Fruit fly (Drosophila melanogaster) whole organism, embryonic: ENCODE measurements around the gene Cyp4d14.

Source experiments
- B-H2 ChIP-seq: fragments of 200-800 bp; sonication (Bioruptor generic); optimal IDR thresholded peaks from 2 replicates; lab custom pipeline; 2018; ENCODE audit warnings: missing biosample characterization, mild to moderate bottlenecking, missing genetic modification characterization
- Bdp1 ChIP-seq: fragments of 200-800 bp; sonication (Bioruptor generic); optimal IDR thresholded peaks from 3 replicates; lab custom pipeline; 2016; ENCODE audit warnings: missing biosample characterization, missing genetic modification characterization
- Bteb2 ChIP-seq: fragments of 200-800 bp; sonication (Bioruptor generic); optimal IDR thresholded peaks from 2 replicates; lab custom pipeline; 2016; ENCODE audit warnings: missing biosample characterization, missing genetic modification characterization
- CG10209 ChIP-seq: fragments of 200-800 bp; sonication (Bioruptor generic); optimal IDR thresholded peaks from 3 replicates; lab custom pipeline; 2017; ENCODE audit warnings: missing biosample characterization, mild to moderate bottlenecking, missing genetic modification characterization, missing genetic modification reagents
- CG10267 ChIP-seq: fragments of 200-800 bp; sonication (Bioruptor generic); optimal IDR thresholded peaks from 2 replicates; lab custom pipeline; 2018; ENCODE audit warnings: missing biosample characterization, mild to moderate bottlenecking, missing genetic modification characterization, moderate library complexity
- CG11695 ChIP-seq: fragments of 200-800 bp; sonication (Bioruptor generic); IDR thresholded peaks from 3 replicates; pipeline ENCODE4 v1.3.6; 2022; ENCODE audit warnings: missing biosample characterization, missing genetic modification characterization
- CG12155 ChIP-seq: fragments of 200-800 bp; sonication (Bioruptor generic); optimal IDR thresholded peaks from 3 replicates; lab custom pipeline; 2016; ENCODE audit warnings: missing biosample characterization, missing genetic modification characterization
- CG12236 ChIP-seq: fragments of 200-800 bp; sonication (Bioruptor generic); optimal IDR thresholded peaks from 2 replicates; lab custom pipeline; 2016; ENCODE audit warnings: missing biosample characterization, missing genetic modification characterization
- CG12299 ChIP-seq: fragments of 200-800 bp; sonication (Bioruptor generic); optimal IDR thresholded peaks from 2 replicates; lab custom pipeline; 2018; ENCODE audit warnings: missing biosample characterization, mild to moderate bottlenecking, missing genetic modification characterization
- CG12942 ChIP-seq: fragments of 200-800 bp; sonication (Bioruptor generic); optimal IDR thresholded peaks from 3 replicates; lab custom pipeline; 2016; ENCODE audit warnings: missing biosample characterization, missing genetic modification characterization
- CG13287 ChIP-seq: fragments of 200-800 bp; sonication (Bioruptor generic); IDR thresholded peaks from 2 replicates; pipeline ENCODE4 v1.3.6; 2022; ENCODE audit warnings: missing biosample characterization, missing genetic modification characterization; ENCODE audit not compliant: partially characterized antibody
- CG14710 ChIP-seq: fragments of 200-800 bp; sonication (Bioruptor generic); optimal IDR thresholded peaks from 3 replicates; lab custom pipeline; 2019; ENCODE audit warnings: missing biosample characterization, mild to moderate bottlenecking, missing genetic modification characterization, moderate library complexity
- CG32772 ChIP-seq: fragments of 200-800 bp; sonication (Bioruptor generic); IDR thresholded peaks from 2 replicates; pipeline ENCODE4 v1.3.6; 2022; ENCODE audit warnings: missing biosample characterization, missing genetic modification characterization
- CG33213 ChIP-seq: fragments of 200-800 bp; sonication (Bioruptor generic); optimal IDR thresholded peaks from 3 replicates; lab custom pipeline; 2016; ENCODE audit warnings: missing biosample characterization, missing genetic modification characterization
- CG42726 ChIP-seq: fragments of 200-800 bp; sonication (Bioruptor generic); IDR thresholded peaks from 2 replicates; pipeline ENCODE4 v1.3.6; 2022; ENCODE audit warnings: missing biosample characterization, missing genetic modification characterization; ENCODE audit not compliant: partially characterized antibody
- CG4707 ChIP-seq: fragments of 200-800 bp; sonication (Bioruptor generic); optimal IDR thresholded peaks from 2 replicates; lab custom pipeline; 2018; ENCODE audit warnings: missing biosample characterization, mild to moderate bottlenecking, missing genetic modification characterization, moderate library complexity
- CG7786 ChIP-seq: fragments of 200-800 bp; sonication (Bioruptor generic); optimal IDR thresholded peaks from 2 replicates; lab custom pipeline; 2016; ENCODE audit warnings: missing biosample characterization, missing genetic modification characterization
- CG8290 ChIP-seq, 3 experiments: fragments of 200-800 bp; sonication (Bioruptor generic); optimal IDR thresholded peaks; 2 replicates each; lab custom pipeline; 2016 to 2019; ENCODE audit warnings: missing biosample characterization in 3 of 3, missing genetic modification characterization in 3 of 3, mild to moderate bottlenecking in 2 of 3, moderate library complexity in 1 of 3
- CG8944 ChIP-seq: fragments of 200-800 bp; sonication (Bioruptor generic); optimal IDR thresholded peaks from 3 replicates; lab custom pipeline; 2016; ENCODE audit warnings: missing biosample characterization, missing genetic modification characterization
- Dbx ChIP-seq: fragments of 200-800 bp; sonication (Bioruptor generic); IDR thresholded peaks from 3 replicates; pipeline ENCODE4 v1.3.6; 2022; ENCODE audit warnings: missing biosample characterization, missing genetic modification characterization
- Dp ChIP-seq: fragments of 200-800 bp; sonication (Bioruptor generic); optimal IDR thresholded peaks from 2 replicates; lab custom pipeline; 2018; ENCODE audit warnings: missing biosample characterization, mild to moderate bottlenecking, missing genetic modification characterization, moderate library complexity
- HHEX ChIP-seq: fragments of 200-800 bp; sonication (Bioruptor generic); optimal IDR thresholded peaks from 3 replicates; lab custom pipeline; 2017; ENCODE audit warnings: missing biosample characterization, mild to moderate bottlenecking, missing genetic modification characterization, missing genetic modification reagents
- Hand ChIP-seq: fragments of 200-800 bp; sonication (Bioruptor generic); optimal IDR thresholded peaks from 2 replicates; lab custom pipeline; 2017; ENCODE audit warnings: mild to moderate bottlenecking, missing biosample characterization, missing genetic modification reagents, missing genetic modification characterization
- HmgD ChIP-seq: fragments of 200-800 bp; sonication (Bioruptor generic); optimal IDR thresholded peaks from 3 replicates; lab custom pipeline; 2016; ENCODE audit warnings: missing biosample characterization, missing genetic modification characterization
- Lpt ChIP-seq: fragments of >200 bp; optimal IDR thresholded peaks from 2 replicates; lab custom pipeline; 2018; ENCODE audit warnings: missing biosample characterization, missing genetic modification characterization
- Max ChIP-seq: fragments of 200-800 bp; sonication (Bioruptor generic); optimal IDR thresholded peaks from 2 replicates; lab custom pipeline; 2016; ENCODE audit warnings: missing biosample characterization, mild to moderate bottlenecking, missing genetic modification characterization
- NC2β ChIP-seq: fragments of 200-800 bp; sonication (Bioruptor generic); optimal IDR thresholded peaks from 2 replicates; lab custom pipeline; 2016; ENCODE audit warnings: missing biosample characterization, missing genetic modification characterization
- NfI ChIP-seq: fragments of 200-800 bp; sonication (Bioruptor generic); optimal IDR thresholded peaks from 3 replicates; lab custom pipeline; 2018; ENCODE audit warnings: missing biosample characterization, mild to moderate bottlenecking, missing genetic modification characterization, moderate library complexity
- Optix ChIP-seq: fragments of 200-800 bp; sonication (Bioruptor generic); IDR thresholded peaks from 3 replicates; pipeline ENCODE4 v1.3.6; 2022; ENCODE audit warnings: missing biosample characterization, missing genetic modification characterization
- Tbp ChIP-seq: fragments of >200 bp; optimal IDR thresholded peaks from 2 replicates; lab custom pipeline; 2018; ENCODE audit warnings: missing biosample characterization, missing genetic modification characterization
- al ChIP-seq: fragments of 200-800 bp; sonication (Bioruptor generic); IDR thresholded peaks from 2 replicates; pipeline ENCODE4 v1.3.6; 2022; ENCODE audit warnings: missing biosample characterization, missing genetic modification characterization
- ara ChIP-seq: fragments of 200-800 bp; sonication (Bioruptor generic); IDR thresholded peaks from 2 replicates; pipeline ENCODE4 v1.3.6; 2022; ENCODE audit warnings: missing biosample characterization, missing genetic modification characterization
- ash1 ChIP-seq: fragments of 200-800 bp; sonication (Bioruptor generic); optimal IDR thresholded peaks from 2 replicates; lab custom pipeline; 2018; ENCODE audit warnings: missing biosample characterization, mild to moderate bottlenecking, missing genetic modification characterization
- bsh ChIP-seq, 2 experiments: fragments of 200-800 bp; sonication (Bioruptor generic); optimal IDR thresholded peaks; 2 replicates each; lab custom pipeline; 2017 to 2018; ENCODE audit warnings: mild to moderate bottlenecking in 2 of 2, missing biosample characterization in 2 of 2, missing genetic modification characterization in 2 of 2, moderate library complexity in 1 of 2
- exex ChIP-seq: fragments of 200-800 bp; sonication (Bioruptor generic); optimal IDR thresholded peaks from 4 replicates; lab custom pipeline; 2018; ENCODE audit warnings: missing biosample characterization, mild to moderate bottlenecking, missing genetic modification characterization, moderate library complexity
- fd102C ChIP-seq: fragments of 200-800 bp; sonication (Bioruptor generic); optimal IDR thresholded peaks from 2 replicates; lab custom pipeline; 2018; ENCODE audit warnings: missing biosample characterization, mild to moderate bottlenecking, missing genetic modification characterization, moderate library complexity
- fd64A ChIP-seq: fragments of 200-800 bp; sonication (Bioruptor generic); optimal IDR thresholded peaks from 3 replicates; lab custom pipeline; 2018; ENCODE audit warnings: missing biosample characterization, mild to moderate bottlenecking, missing genetic modification characterization
- gfzf ChIP-seq: fragments of 200-800 bp; sonication (Bioruptor generic); optimal IDR thresholded peaks from 2 replicates; lab custom pipeline; 2016; ENCODE audit warnings: missing biosample characterization, mild to moderate bottlenecking, missing genetic modification characterization, moderate library complexity
- hb ChIP-seq: fragments of 200-800 bp; sonication (Bioruptor generic); IDR thresholded peaks from 3 replicates; pipeline ENCODE4 v1.3.6; 2022; ENCODE audit warnings: missing biosample characterization, missing genetic modification characterization; ENCODE audit not compliant: partially characterized antibody
- hbn ChIP-seq: fragments of 200-800 bp; sonication (Bioruptor generic); IDR thresholded peaks from 2 replicates; pipeline ENCODE4 v1.3.6; 2022; ENCODE audit warnings: missing biosample characterization, missing genetic modification characterization; ENCODE audit not compliant: partially characterized antibody
- lab ChIP-seq: fragments of 200-800 bp; sonication (Bioruptor generic); optimal IDR thresholded peaks from 3 replicates; lab custom pipeline; 2017; ENCODE audit warnings: missing biosample characterization, missing genetic modification characterization, mild to moderate bottlenecking, moderate library complexity, missing genetic modification reagents
- lov ChIP-seq, 2 experiments: fragments of 200-800 bp in 1 of 2; fragments of >200 bp in 1 of 2; sonication (Bioruptor generic) in 1 of 2; IDR thresholded peaks in 1 of 2; optimal IDR thresholded peaks in 1 of 2; 2 replicates in 1 of 2; 3 replicates in 1 of 2; pipeline versions ENCODE4 v1.3.6 to Lab custom; 2017 to 2022; ENCODE audit warnings: missing biosample characterization in 1 of 2, missing genetic modification characterization in 1 of 2
- onecut ChIP-seq: fragments of 200-800 bp; sonication (Bioruptor generic); IDR thresholded peaks from 2 replicates; pipeline ENCODE4 v1.3.6; 2022; ENCODE audit warnings: missing biosample characterization, missing genetic modification characterization
- schlank ChIP-seq: fragments of 200-800 bp; sonication (Bioruptor generic); optimal IDR thresholded peaks from 2 replicates; lab custom pipeline; 2018; ENCODE audit warnings: missing biosample characterization, mild to moderate bottlenecking, missing genetic modification characterization
- shn ChIP-seq: fragments of 200-800 bp; sonication (Bioruptor generic); optimal IDR thresholded peaks from 3 replicates; lab custom pipeline; 2016; ENCODE audit warnings: missing biosample characterization, missing genetic modification characterization
- sisA ChIP-seq: fragments of 200-800 bp; sonication (Bioruptor generic); IDR thresholded peaks from 2 replicates; pipeline ENCODE4 v1.3.6; 2022; ENCODE audit warnings: missing biosample characterization, missing genetic modification characterization
- sr ChIP-seq: fragments of 200-800 bp; sonication (Bioruptor generic); IDR thresholded peaks from 3 replicates; pipeline ENCODE4 v1.3.6; 2022; ENCODE audit warnings: missing biosample characterization, missing genetic modification characterization
- twi ChIP-seq: fragments of 200-800 bp; optimal IDR thresholded peaks from 2 replicates; lab custom pipeline; 2019; ENCODE audit warnings: missing biosample characterization, mild to moderate bottlenecking, missing genetic modification characterization, moderate library complexity
- unc-4 ChIP-seq: fragments of 200-800 bp; sonication (Bioruptor generic); IDR thresholded peaks from 2 replicates; pipeline ENCODE4 v1.3.6; 2022; ENCODE audit warnings: missing biosample characterization, missing genetic modification characterization; ENCODE audit not compliant: partially characterized antibody

The Cyp4d14 gene

dm6 chrX:2158668-2159163 is 16.4 kb downstream of the Cyp4d14 start, which contains the start of gene wapl (continued):
- TF ChIP-seq CG10267 (tag; lab: Kevin White, UChicago) (peak; percentile 56), CG12942 (GFP tag; lab: Kevin White, UChicago) (no peak), bsh (GFP tag; optimal IDR thresholded peaks at IDR 0.05; lab: Kevin White, UChicago) (no peak), schlank (tag; lab: Kevin White, UChicago) (no peak), B-H2 (peak; percentile 19), CG13287 (GFP tag; lab: Robert Waterston, UW) (peak; percentile 96), HHEX (GFP tag; lab: Kevin White, UChicago) (no peak), Bdp1 (no peak), CG12155 (GFP tag; lab: Kevin White, UChicago) (peak; percentile 12), sr (GFP tag; lab: Robert Waterston, UW) (no peak), fd64A (GFP tag; lab: Kevin White, UChicago) (no peak), CG32772 (GFP tag; lab: Robert Waterston, UW) (no peak), lov (optimal IDR thresholded peaks at IDR 0.05; lab: Kevin White, UChicago) (no peak), lov (GFP tag; IDR thresholded peaks at IDR 0.05; lab: Robert Waterston, UW) (no peak), Tbp (GFP tag; lab: Kevin White, UChicago) (no peak), twi (tag; lab: Kevin White, UChicago) (no peak), Dp (peak; percentile 91), Lpt (GFP tag; lab: Kevin White, UChicago) (no peak), CG4707 (GFP tag; lab: Kevin White, UChicago) (no peak), fd102C (GFP tag; lab: Kevin White, UChicago) (no peak), Optix (GFP tag; lab: Robert Waterston, UW) (no peak), CG42726 (GFP tag; lab: Robert Waterston, UW) (peak; percentile 94), CG11695 (GFP tag; lab: Robert Waterston, UW) (0 out of 3 replicates have a peak, but pooled peaks have one; percentile 23), Hand (GFP tag; lab: Kevin White, UChicago) (no peak), Bteb2 (GFP tag; lab: Kevin White, UChicago) (no peak), Dbx (GFP tag; lab: Robert Waterston, UW) (peak; percentile 53; the same call in 1 of the 3 replicates), ara (GFP tag; lab: Robert Waterston, UW) (no peak), CG8290 (GFP tag; optimal IDR thresholded peaks at IDR 0.05; lab: Kevin White, UChicago) (peak; percentile 12), CG8290 (tag; optimal IDR thresholded peaks at IDR 0.05; lab: Kevin White, UChicago) (peak in 1 of 2 experiments; percentile 76), NC2β (peak; percentile 33), hbn (GFP tag; lab: Robert Waterston, UW) (peak; percentile 92), ash1 (no peak), CG10209 (GFP tag; lab: Kevin White, UChicago) (no peak), lab (GFP tag; lab: Kevin White, UChicago) (peak; percentile 19), CG7786 (no peak), onecut (GFP tag; lab: Robert Waterston, UW) (no peak), CG12236 (GFP tag; lab: Kevin White, UChicago) (no peak), shn (no peak), CG12299 (tag; lab: Kevin White, UChicago) (no peak), hb (GFP tag; lab: Robert Waterston, UW) (peak; percentile 93), gfzf (GFP tag; lab: Kevin White, UChicago) (peak; percentile 76), CG8944 (GFP tag; lab: Kevin White, UChicago) (no peak), CG33213 (GFP tag; lab: Kevin White, UChicago) (peak; percentile 29), HmgD (GFP tag; lab: Kevin White, UChicago) (peak; percentile 76), sisA (GFP tag; lab: Robert Waterston, UW) (0 out of 2 replicates have a peak, but pooled peaks have one; percentile 8), NfI (GFP tag; lab: Kevin White, UChicago) (no peak), al (GFP tag; lab: Robert Waterston, UW) (no peak), unc-4 (peak; percentile 96), exex (tag; lab: Kevin White, UChicago) (no peak), Max (no peak), CG14710 (tag; lab: Kevin White, UChicago) (peak; percentile 69)
